Fruit fly (Drosophila melanogaster) whole organism, embryonic: ENCODE data around the gene CG17344.

ENCODE experiments used
- Abd-B ChIP-seq: fragments of 200-800 bp; sonication (Bioruptor generic); optimal IDR thresholded peaks from 2 replicates; lab custom pipeline; 2018; ENCODE audit warnings: missing biosample characterization, mild to moderate bottlenecking, missing genetic modification characterization, moderate library complexity
- CG10147 ChIP-seq: fragments of 200-800 bp; sonication (Bioruptor generic); optimal IDR thresholded peaks from 2 replicates; lab custom pipeline; 2019; ENCODE audit warnings: missing biosample characterization, mild to moderate bottlenecking, missing genetic modification characterization, moderate library complexity
- CG11695 ChIP-seq: fragments of 200-800 bp; sonication (Bioruptor generic); IDR thresholded peaks from 3 replicates; pipeline ENCODE4 v1.3.6; 2022; ENCODE audit warnings: missing biosample characterization, missing genetic modification characterization
- CG12104 ChIP-seq: fragments of 200-800 bp; sonication (Bioruptor generic); optimal IDR thresholded peaks from 3 replicates; lab custom pipeline; 2016; ENCODE audit warnings: missing biosample characterization, missing genetic modification characterization
- CG13624 ChIP-seq: fragments of 200-800 bp; sonication (Bioruptor generic); optimal IDR thresholded peaks from 2 replicates; lab custom pipeline; 2016; ENCODE audit warnings: missing biosample characterization, missing genetic modification characterization
- CG15601 ChIP-seq: fragments of 200-800 bp; sonication (Bioruptor generic); optimal IDR thresholded peaks from 3 replicates; lab custom pipeline; 2019; ENCODE audit warnings: missing biosample characterization, mild to moderate bottlenecking, missing genetic modification characterization, moderate library complexity
- CG17361 ChIP-seq: fragments of 200-800 bp; sonication (Bioruptor generic); IDR thresholded peaks from 3 replicates; pipeline ENCODE4 v1.3.6; 2022; ENCODE audit warnings: missing biosample characterization, missing genetic modification characterization
- CG17829 ChIP-seq: fragments of 200-800 bp; optimal IDR thresholded peaks from 2 replicates; lab custom pipeline; 2019; ENCODE audit warnings: missing biosample characterization, mild to moderate bottlenecking, missing genetic modification characterization, moderate library complexity
- CG18619 ChIP-seq: fragments of 200-800 bp; sonication (Bioruptor generic); optimal IDR thresholded peaks from 3 replicates; lab custom pipeline; 2017; ENCODE audit warnings: missing biosample characterization, mild to moderate bottlenecking, missing genetic modification characterization
- CG2875 ChIP-seq: fragments of 200-800 bp; sonication (Bioruptor generic); optimal IDR thresholded peaks from 2 replicates; lab custom pipeline; 2017; ENCODE audit warnings: missing biosample characterization, mild to moderate bottlenecking, missing genetic modification characterization, missing genetic modification reagents
- CG31441 ChIP-seq: fragments of 200-800 bp; sonication (Bioruptor generic); IDR thresholded peaks from 2 replicates; pipeline ENCODE4 v1.3.6; 2022; ENCODE audit warnings: missing biosample characterization, missing genetic modification characterization
- CG3407 ChIP-seq: fragments of 200-800 bp; sonication (Bioruptor generic); optimal IDR thresholded peaks from 2 replicates; lab custom pipeline; 2018; ENCODE audit warnings: missing biosample characterization, mild to moderate bottlenecking, missing genetic modification characterization
- CG6683 ChIP-seq: fragments of 200-800 bp; sonication (Bioruptor generic); optimal IDR thresholded peaks from 2 replicates; lab custom pipeline; 2017; ENCODE audit warnings: missing biosample characterization, mild to moderate bottlenecking, missing genetic modification characterization, missing genetic modification reagents
- CG6791 ChIP-seq: fragments of 200-800 bp; sonication (Bioruptor generic); IDR thresholded peaks from 3 replicates; pipeline ENCODE4 v1.3.6; 2022; ENCODE audit warnings: missing biosample characterization, missing genetic modification characterization; ENCODE audit not compliant: partially characterized antibody
- CG6813 ChIP-seq: fragments of 200-800 bp; sonication (Bioruptor generic); optimal IDR thresholded peaks from 2 replicates; lab custom pipeline; 2017; ENCODE audit warnings: missing biosample characterization, missing genetic modification characterization, mild to moderate bottlenecking, moderate library complexity, missing genetic modification reagents
- CG9215 ChIP-seq: fragments of 200-800 bp; sonication (Bioruptor generic); IDR thresholded peaks from 2 replicates; pipeline ENCODE4 v1.3.6; 2022; ENCODE audit warnings: missing biosample characterization, missing genetic modification characterization
- Dek ChIP-seq: fragments of 200-800 bp; sonication (Bioruptor generic); optimal IDR thresholded peaks from 3 replicates; lab custom pipeline; 2019; ENCODE audit warnings: missing biosample characterization, mild to moderate bottlenecking, missing genetic modification characterization, moderate library complexity
- Ets65A ChIP-seq: fragments of 200-800 bp; sonication (Bioruptor generic); peaks from one replicate; lab custom pipeline; 2016; ENCODE audit warnings: missing biosample characterization, missing genetic modification characterization
- Ets97D ChIP-seq: fragments of 200-800 bp; sonication (Bioruptor generic); optimal IDR thresholded peaks from 3 replicates; lab custom pipeline; 2016; ENCODE audit warnings: missing biosample characterization, missing genetic modification characterization
- H2.0 ChIP-seq: fragments of 200-800 bp; sonication (Bioruptor generic); IDR thresholded peaks from 2 replicates; pipeline ENCODE4 v1.3.6; 2022; ENCODE audit warnings: missing biosample characterization, missing genetic modification characterization
- Jarid2 ChIP-seq: fragments of 200-800 bp; sonication (Bioruptor generic); optimal IDR thresholded peaks from 3 replicates; lab custom pipeline; 2017; ENCODE audit warnings: mild to moderate bottlenecking, missing biosample characterization, missing genetic modification reagents, missing genetic modification characterization
- Meics ChIP-seq: fragments of 200-800 bp; sonication (Bioruptor generic); optimal IDR thresholded peaks from 2 replicates; lab custom pipeline; 2017; ENCODE audit warnings: missing biosample characterization, mild to moderate bottlenecking, missing genetic modification characterization
- Oaz ChIP-seq: fragments of 200-800 bp; sonication (Bioruptor generic); IDR thresholded peaks from 2 replicates; pipeline ENCODE4 v1.3.6; 2022; ENCODE audit warnings: missing biosample characterization, missing genetic modification characterization
- PHDP ChIP-seq: fragments of 200-800 bp; sonication (Bioruptor generic); optimal IDR thresholded peaks from 3 replicates; lab custom pipeline; 2018; ENCODE audit warnings: missing biosample characterization, mild to moderate bottlenecking, missing genetic modification characterization, moderate library complexity
- Rfx ChIP-seq: fragments of 200-800 bp; sonication (Bioruptor generic); IDR thresholded peaks from 2 replicates; pipeline ENCODE4 v1.3.6; 2022; ENCODE audit warnings: missing biosample characterization, missing genetic modification characterization
- Sox102F ChIP-seq: fragments of 200-800 bp; sonication (Bioruptor generic); optimal IDR thresholded peaks from 2 replicates; lab custom pipeline; 2018; ENCODE audit warnings: missing biosample characterization, mild to moderate bottlenecking, missing genetic modification characterization, moderate library complexity
- Trl ChIP-seq, 3 experiments: fragments of >200 bp in 2 of 3; fragments of 200-800 bp in 1 of 3; sonication (Bioruptor generic) in 1 of 3; optimal IDR thresholded peaks; 2 replicates in 1 of 3; 3 replicates in 2 of 3; lab custom pipeline; 2016 to 2017; ENCODE audit warnings: missing biosample characterization in 1 of 3, missing genetic modification characterization in 1 of 3
- Usf ChIP-seq: fragments of 200-800 bp; sonication (Bioruptor generic); optimal IDR thresholded peaks from 2 replicates; lab custom pipeline; 2017; ENCODE audit warnings: missing genotype, missing biosample characterization, missing genetic modification characterization
- Xrp1 ChIP-seq: fragments of 200-800 bp; sonication (Bioruptor generic); IDR thresholded peaks from 2 replicates; pipeline ENCODE4 v1.3.6; 2022; ENCODE audit warnings: missing biosample characterization, missing genetic modification characterization
- az2 ChIP-seq: fragments of 200-800 bp; sonication (Bioruptor generic); optimal IDR thresholded peaks from 3 replicates; lab custom pipeline; 2016; ENCODE audit warnings: missing biosample characterization, missing genetic modification characterization
- bcd ChIP-seq: fragments of 200-800 bp; sonication (Bioruptor generic); optimal IDR thresholded peaks from 2 replicates; lab custom pipeline; 2017; ENCODE audit warnings: missing biosample characterization, mild to moderate bottlenecking, missing genetic modification characterization
- chn ChIP-seq: fragments of 200-800 bp; sonication (Bioruptor generic); optimal IDR thresholded peaks from 2 replicates; lab custom pipeline; 2016; ENCODE audit warnings: missing biosample characterization, missing genetic modification characterization
- ci ChIP-seq: fragments of 200-800 bp; sonication (Bioruptor generic); IDR thresholded peaks from 3 replicates; pipeline ENCODE4 v1.3.6; 2022; ENCODE audit warnings: missing biosample characterization, missing genetic modification characterization
- dimm ChIP-seq: fragments of 200-800 bp; sonication (Bioruptor generic); IDR thresholded peaks from 2 replicates; pipeline ENCODE4 v1.3.6; 2022; ENCODE audit warnings: missing biosample characterization, missing genetic modification characterization
- emc ChIP-seq: fragments of 200-800 bp; sonication (Bioruptor generic); optimal IDR thresholded peaks from 2 replicates; lab custom pipeline; 2016; ENCODE audit warnings: missing biosample characterization, missing genetic modification characterization
- exex ChIP-seq: fragments of 200-800 bp; sonication (Bioruptor generic); optimal IDR thresholded peaks from 4 replicates; lab custom pipeline; 2018; ENCODE audit warnings: missing biosample characterization, mild to moderate bottlenecking, missing genetic modification characterization, moderate library complexity
- gcm ChIP-seq: fragments of 200-800 bp; sonication (Bioruptor generic); optimal IDR thresholded peaks from 2 replicates; lab custom pipeline; 2019; ENCODE audit warnings: missing biosample characterization, mild to moderate bottlenecking, missing genetic modification characterization, moderate library complexity
- hkb ChIP-seq, 2 experiments: fragments of 200-800 bp in 1 of 2; fragments of >200 bp in 1 of 2; sonication (Bioruptor generic) in 1 of 2; IDR thresholded peaks in 1 of 2; optimal IDR thresholded peaks in 1 of 2; 2 replicates each; pipeline versions ENCODE4 v1.3.6 to Lab custom; 2017 to 2022; ENCODE audit warnings: missing biosample characterization in 1 of 2, missing genetic modification characterization in 1 of 2
- jumu ChIP-seq: fragments of 200-800 bp; sonication (Bioruptor generic); optimal IDR thresholded peaks from 3 replicates; lab custom pipeline; 2016; ENCODE audit warnings: missing biosample characterization, missing genetic modification characterization
- lab ChIP-seq: fragments of 200-800 bp; sonication (Bioruptor generic); optimal IDR thresholded peaks from 3 replicates; lab custom pipeline; 2017; ENCODE audit warnings: missing biosample characterization, missing genetic modification characterization, mild to moderate bottlenecking, moderate library complexity, missing genetic modification reagents
- lmd ChIP-seq: fragments of 200-800 bp; sonication (Bioruptor generic); IDR thresholded peaks from 2 replicates; pipeline ENCODE4 v1.3.6; 2022; ENCODE audit warnings: missing biosample characterization, missing genetic modification characterization
- pan ChIP-seq, 4 experiments: fragments of >200 bp in 3 of 4; fragments of 200-800 bp in 1 of 4; sonication (Bioruptor generic) in 1 of 4; optimal IDR thresholded peaks in 3 of 4; IDR thresholded peaks in 1 of 4; 2 replicates each; pipeline versions ENCODE4 v1.3.6 to Lab custom; 2017 to 2022; ENCODE audit warnings: missing biosample characterization in 2 of 4, missing genetic modification characterization in 2 of 4, mixed read lengths in 1 of 4
- prd ChIP-seq, 3 experiments: fragments of >200 bp in 2 of 3; fragments of 200-800 bp in 1 of 3; sonication (Bioruptor generic) in 1 of 3; optimal IDR thresholded peaks in 2 of 3; IDR thresholded peaks in 1 of 3; 2 replicates in 2 of 3; 3 replicates in 1 of 3; pipeline versions ENCODE4 v1.3.6 to Lab custom; 2017 to 2022; ENCODE audit warnings: missing biosample characterization in 1 of 3, missing genetic modification characterization in 1 of 3
- slp2 ChIP-seq: fragments of 200-800 bp; sonication (Bioruptor generic); optimal IDR thresholded peaks from 2 replicates; lab custom pipeline; 2016; ENCODE audit warnings: missing biosample characterization, missing genetic modification characterization
- sob ChIP-seq: fragments of 200-800 bp; sonication (Bioruptor generic); IDR thresholded peaks from 2 replicates; pipeline ENCODE4 v1.3.6; 2022; ENCODE audit warnings: missing biosample characterization, missing genetic modification characterization
- tin ChIP-seq: fragments of 200-800 bp; sonication (Bioruptor generic); optimal IDR thresholded peaks from 3 replicates; lab custom pipeline; 2016; ENCODE audit warnings: missing biosample characterization, missing genetic modification characterization
- ttk ChIP-seq: fragments of 200-800 bp; sonication (Bioruptor generic); IDR thresholded peaks from 2 replicates; pipeline ENCODE4 v2.1.2; 2022; ENCODE audit warnings: missing biosample characterization, missing genetic modification characterization
- vvl ChIP-seq: fragments of 200-800 bp; sonication (Bioruptor generic); IDR thresholded peaks from 2 replicates; pipeline ENCODE4 v1.3.6; 2022; ENCODE audit warnings: missing biosample characterization, missing genetic modification characterization

CG17344 gene

DNA sequence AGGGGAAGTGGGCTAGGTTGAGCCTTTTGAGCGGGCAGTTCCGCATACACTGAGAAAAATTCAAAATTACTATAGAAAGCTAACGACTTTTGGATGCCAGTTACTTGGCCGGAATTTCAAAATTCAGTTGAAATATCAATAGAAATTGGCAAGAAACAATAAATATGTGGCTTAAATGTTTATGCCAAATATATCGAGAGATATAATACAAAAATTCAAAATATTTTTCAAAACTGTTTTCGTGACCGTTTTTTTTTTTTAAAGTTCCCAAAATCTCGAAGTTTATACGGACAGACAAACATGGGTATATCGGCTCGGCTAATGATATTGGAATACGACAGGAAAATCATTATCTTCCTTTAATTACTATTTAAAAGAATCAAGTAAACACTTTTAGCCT is 19.1 kb downstream of the CG17344 start (continued):
- TF ChIP-seq CG6791 (GFP tag; lab: Robert Waterston, UW) (no peak), vvl (GFP tag; lab: Robert Waterston, UW) (peak; percentile 37; the same call in 1 of the 2 replicates), CG6683 (peak; percentile 27), Usf (peak; percentile 2), pan (optimal IDR thresholded peaks at IDR 0.05; lab: Kevin White, UChicago) (no peak), pan (GFP tag; optimal IDR thresholded peaks at IDR 0.05 in 1 of 2, IDR thresholded peaks at IDR 0.05 in 1 of 2) (peak in 1 of 2 experiments; percentile 37), tin (peak; percentile 35), CG2875 (GFP tag; lab: Kevin White, UChicago) (peak; percentile 32), PHDP (tag; lab: Kevin White, UChicago) (peak; percentile 12), CG18619 (GFP tag; lab: Kevin White, UChicago) (peak; percentile 29), lab (GFP tag; lab: Kevin White, UChicago) (peak; percentile 59), ttk (GFP tag; lab: Robert Waterston, UW) (no peak), hkb (optimal IDR thresholded peaks at IDR 0.05; lab: Kevin White, UChicago) (no peak), hkb (GFP tag; IDR thresholded peaks at IDR 0.05; lab: Robert Waterston, UW) (peak; percentile 17; the same call in 1 of the 2 replicates), CG17829 (tag; lab: Kevin White, UChicago) (no peak), chn (GFP tag; lab: Kevin White, UChicago) (peak; percentile 40), Oaz (GFP tag; lab: Robert Waterston, UW) (no peak), CG15601 (tag; lab: Kevin White, UChicago) (peak; percentile 24), Abd-B (GFP tag; lab: Kevin White, UChicago) (peak; percentile 0), Dek (tag; lab: Kevin White, UChicago) (peak; percentile 8), CG3407 (GFP tag; lab: Kevin White, UChicago) (no peak), exex (tag; lab: Kevin White, UChicago) (no peak), CG11695 (0 out of 3 replicates have a peak, but pooled peaks have one; percentile 8), dimm (no peak; the same call in 1 of the 2 replicates), bcd (GFP tag; lab: Kevin White, UChicago) (peak; percentile 51), prd (optimal IDR thresholded peaks at IDR 0.05; lab: Kevin White, UChicago) (no peak), prd (GFP tag; IDR thresholded peaks at IDR 0.05; lab: Robert Waterston, UW) (peak; percentile 55; the same call in 2 of the 3 replicates), Rfx (peak; percentile 41; the same call in 1 of the 2 replicates), ci (GFP tag; lab: Robert Waterston, UW) (peak; percentile 43; the same call in 1 of the 3 replicates), sob (GFP tag; lab: Robert Waterston, UW) (0 out of 2 replicates have a peak, but pooled peaks have one; percentile 46), Ets97D (no peak), Meics (GFP tag; lab: Kevin White, UChicago) (peak; percentile 60), CG13624 (GFP tag; lab: Kevin White, UChicago) (peak; percentile 2), Xrp1 (GFP tag; lab: Robert Waterston, UW) (peak; percentile 22; the same call in 1 of the 2 replicates), CG17361 (GFP tag; lab: Robert Waterston, UW) (peak; percentile 68), az2 (peak; percentile 1), Ets65A (peak; percentile 93), H2.0 (GFP tag; lab: Robert Waterston, UW) (peak; percentile 7; the same call in 1 of the 2 replicates), emc (GFP tag; lab: Kevin White, UChicago) (no peak), slp2 (peak; percentile 46), Jarid2 (GFP tag; lab: Kevin White, UChicago) (peak; percentile 13), CG10147 (GFP tag; lab: Kevin White, UChicago) (peak; percentile 35), lmd (GFP tag; lab: Robert Waterston, UW) (peak; percentile 47), Sox102F (GFP tag; lab: Kevin White, UChicago) (peak; percentile 35), CG12104 (no peak), CG6813 (peak; percentile 13), jumu (GFP tag; lab: Kevin White, UChicago) (no peak), CG9215 (GFP tag; lab: Robert Waterston, UW) (peak; percentile 38; the same call in 1 of the 2 replicates), gcm (no peak), Trl (optimal IDR thresholded peaks at IDR 0.05; lab: Kevin White, UChicago) (no peak), Trl (GFP tag; optimal IDR thresholded peaks at IDR 0.05; lab: Kevin White, UChicago) (no peak), CG31441 (GFP tag; lab: Robert Waterston, UW) (peak; percentile 59)
